Fruit fly (Drosophila melanogaster) whole organism, adult: ENCODE measurements around the gene CG12402.
A peak's percentile ranks its signal among the peaks of the same experiment; 100 is the strongest.

ENCODE experiments used
- CG11617 ChIP-seq: fragments of 200-800 bp; sonication (Bioruptor generic); optimal IDR thresholded peaks from 2 replicates; lab custom pipeline; 2017; ENCODE audit warnings: mild to moderate bottlenecking, missing biosample characterization, missing genetic modification reagents, missing genetic modification characterization
- CG12768 ChIP-seq: fragments of 200-800 bp; sonication (Bioruptor generic); optimal IDR thresholded peaks from 2 replicates; lab custom pipeline; 2017; ENCODE audit warnings: missing biosample characterization, missing genetic modification characterization, mild to moderate bottlenecking, moderate library complexity, missing genetic modification reagents
- CG14711 ChIP-seq: fragments of 200-800 bp; sonication (Bioruptor generic); optimal IDR thresholded peaks from 2 replicates; lab custom pipeline; 2018; ENCODE audit warnings: missing biosample characterization, mild to moderate bottlenecking, missing genetic modification characterization, moderate library complexity
- CG1620 ChIP-seq: fragments of 200-800 bp; sonication (Bioruptor generic); optimal IDR thresholded peaks from 2 replicates; lab custom pipeline; 2016; ENCODE audit warnings: missing biosample characterization, missing genetic modification characterization
- CG33017 ChIP-seq: fragments of 200-800 bp; sonication (Bioruptor generic); optimal IDR thresholded peaks from 2 replicates; lab custom pipeline; 2018; ENCODE audit warnings: missing biosample characterization, mild to moderate bottlenecking, missing genetic modification characterization, moderate library complexity
- CG5204 ChIP-seq: fragments of 200-800 bp; sonication (Bioruptor generic); optimal IDR thresholded peaks from 2 replicates; lab custom pipeline; 2016; ENCODE audit warnings: missing biosample characterization, missing genetic modification characterization
- CG7045 ChIP-seq: fragments of 200-800 bp; sonication (Bioruptor generic); optimal IDR thresholded peaks from 2 replicates; lab custom pipeline; 2017; ENCODE audit warnings: missing biosample characterization, mild to moderate bottlenecking, missing genetic modification characterization
- CG7101 ChIP-seq: fragments of 200-800 bp; sonication (Bioruptor generic); optimal IDR thresholded peaks from 2 replicates; lab custom pipeline; 2018; ENCODE audit warnings: missing biosample characterization, mild to moderate bottlenecking, missing genetic modification characterization, moderate library complexity
- Clk ChIP-seq: fragments of 200-800 bp; sonication (Bioruptor generic); optimal IDR thresholded peaks from 2 replicates; lab custom pipeline; 2017; ENCODE audit warnings: missing biosample characterization, missing genetic modification characterization
- Crg-1 ChIP-seq: fragments of 200-800 bp; sonication (Bioruptor generic); optimal IDR thresholded peaks from 2 replicates; lab custom pipeline; 2016; ENCODE audit warnings: missing biosample characterization, missing genetic modification characterization
- Hr96 ChIP-seq: fragments of 200-800 bp; sonication (Bioruptor generic); optimal IDR thresholded peaks from 2 replicates; lab custom pipeline; 2016; ENCODE audit warnings: missing biosample characterization, missing genetic modification characterization
- Mnt ChIP-seq: fragments of 200-800 bp; sonication (Bioruptor generic); optimal IDR thresholded peaks from 2 replicates; lab custom pipeline; 2016; ENCODE audit warnings: missing biosample characterization, mild to moderate bottlenecking, missing genetic modification characterization
- bab1 ChIP-seq: fragments of 200-800 bp; sonication (Bioruptor generic); optimal IDR thresholded peaks from 3 replicates; lab custom pipeline; 2019; ENCODE audit warnings: missing biosample characterization, mild to moderate bottlenecking, missing genetic modification characterization, moderate library complexity
- cic ChIP-seq: fragments of 200-800 bp; sonication (Bioruptor generic); optimal IDR thresholded peaks from 2 replicates; lab custom pipeline; 2017; ENCODE audit warnings: missing biosample characterization, mild to moderate bottlenecking, missing genetic modification characterization, moderate library complexity
- cnc ChIP-seq, 2 experiments: fragments of >200 bp; optimal IDR thresholded peaks; 2 replicates each; lab custom pipeline; 2017
- kay ChIP-seq: fragments of 200-800 bp; sonication (Bioruptor generic); peaks from one replicate; lab custom pipeline; 2016; ENCODE audit warnings: missing biosample characterization, missing genetic modification characterization, borderline replicate concordance
- ovo ChIP-seq: fragments of 200-800 bp; sonication (Bioruptor generic); optimal IDR thresholded peaks from 2 replicates; lab custom pipeline; 2016; ENCODE audit warnings: missing biosample characterization, missing genetic modification characterization
- pad ChIP-seq: fragments of 200-800 bp; sonication (Bioruptor generic); optimal IDR thresholded peaks from 3 replicates; lab custom pipeline; 2017; ENCODE audit warnings: missing biosample characterization, missing genetic modification characterization, mild to moderate bottlenecking, moderate library complexity, missing genetic modification reagents
- tj ChIP-seq: fragments of 200-800 bp; sonication (Bioruptor generic); optimal IDR thresholded peaks from 3 replicates; lab custom pipeline; 2017; ENCODE audit warnings: missing biosample characterization, mild to moderate bottlenecking, missing genetic modification characterization, moderate library complexity
- toe ChIP-seq: fragments of 200-800 bp; sonication (Bioruptor generic); optimal IDR thresholded peaks from 2 replicates; lab custom pipeline; 2016; ENCODE audit warnings: missing biosample characterization, missing genetic modification characterization

Gene CG12402

DNA sequence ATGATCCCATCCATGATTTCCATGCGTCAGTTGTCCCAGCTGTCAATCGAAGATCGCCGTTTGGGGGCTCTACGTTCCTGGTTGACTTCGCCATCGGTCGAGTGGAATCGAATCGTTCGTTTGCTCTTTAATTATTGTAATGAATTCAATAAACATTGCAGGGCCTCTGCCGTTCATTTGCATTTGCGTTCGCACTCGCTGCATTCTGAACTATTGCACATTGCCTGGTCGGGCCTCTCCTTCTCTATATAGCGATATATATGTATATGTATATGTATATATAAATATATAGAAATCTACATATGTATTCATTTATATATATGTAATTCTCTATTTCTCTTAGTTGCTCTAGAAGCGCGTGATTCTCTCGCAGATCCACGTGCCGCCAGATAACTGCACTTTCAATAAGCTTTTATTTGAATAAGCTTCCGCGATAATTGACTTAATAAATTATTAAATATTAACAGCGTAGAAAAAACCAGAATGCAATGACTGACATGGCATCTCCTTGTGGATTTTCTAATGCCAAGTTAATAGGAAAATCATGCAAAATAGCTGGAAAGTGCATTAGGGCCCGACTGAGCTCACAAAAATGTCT is 48.3 kb downstream of the CG12402 start:
- peak; percentile 57 for TF ChIP-seq cic
- peak; percentile 31 for TF ChIP-seq CG33017 (tag; lab: Kevin White, UChicago)
- TF ChIP-seq CG14711 (tag; lab: Kevin White, UChicago): no peak
- no peak for TF ChIP-seq Hr96 (GFP tag; lab: Kevin White, UChicago)
- TF ChIP-seq CG7045: no peak
- TF ChIP-seq bab1 (GFP tag; lab: Kevin White, UChicago): no peak
- TF ChIP-seq CG5204 (GFP tag; lab: Kevin White, UChicago): no peak
- no peak for TF ChIP-seq CG11617 (GFP tag; lab: Kevin White, UChicago)
- TF ChIP-seq ovo (GFP tag; lab: Kevin White, UChicago): peak; percentile 58
- no peak for TF ChIP-seq toe (GFP tag; lab: Kevin White, UChicago)
- TF ChIP-seq tj (GFP tag; lab: Kevin White, UChicago): no peak
- TF ChIP-seq Crg-1 (GFP tag; lab: Kevin White, UChicago): no peak
- TF ChIP-seq cnc (optimal IDR thresholded peaks at IDR 0.05; lab: Kevin White, UChicago): no peak
- no peak for TF ChIP-seq CG7101 (tag; lab: Kevin White, UChicago)
- TF ChIP-seq kay: peak; percentile 84
- TF ChIP-seq CG1620 (GFP tag; lab: Kevin White, UChicago): no peak
- TF ChIP-seq pad: no peak
- TF ChIP-seq Mnt (GFP tag; lab: Kevin White, UChicago): peak; percentile 11
- no peak for TF ChIP-seq Clk (GFP tag; lab: Kevin White, UChicago)
- peak; percentile 56 for TF ChIP-seq CG12768 (GFP tag; lab: Kevin White, UChicago)

DNA sequence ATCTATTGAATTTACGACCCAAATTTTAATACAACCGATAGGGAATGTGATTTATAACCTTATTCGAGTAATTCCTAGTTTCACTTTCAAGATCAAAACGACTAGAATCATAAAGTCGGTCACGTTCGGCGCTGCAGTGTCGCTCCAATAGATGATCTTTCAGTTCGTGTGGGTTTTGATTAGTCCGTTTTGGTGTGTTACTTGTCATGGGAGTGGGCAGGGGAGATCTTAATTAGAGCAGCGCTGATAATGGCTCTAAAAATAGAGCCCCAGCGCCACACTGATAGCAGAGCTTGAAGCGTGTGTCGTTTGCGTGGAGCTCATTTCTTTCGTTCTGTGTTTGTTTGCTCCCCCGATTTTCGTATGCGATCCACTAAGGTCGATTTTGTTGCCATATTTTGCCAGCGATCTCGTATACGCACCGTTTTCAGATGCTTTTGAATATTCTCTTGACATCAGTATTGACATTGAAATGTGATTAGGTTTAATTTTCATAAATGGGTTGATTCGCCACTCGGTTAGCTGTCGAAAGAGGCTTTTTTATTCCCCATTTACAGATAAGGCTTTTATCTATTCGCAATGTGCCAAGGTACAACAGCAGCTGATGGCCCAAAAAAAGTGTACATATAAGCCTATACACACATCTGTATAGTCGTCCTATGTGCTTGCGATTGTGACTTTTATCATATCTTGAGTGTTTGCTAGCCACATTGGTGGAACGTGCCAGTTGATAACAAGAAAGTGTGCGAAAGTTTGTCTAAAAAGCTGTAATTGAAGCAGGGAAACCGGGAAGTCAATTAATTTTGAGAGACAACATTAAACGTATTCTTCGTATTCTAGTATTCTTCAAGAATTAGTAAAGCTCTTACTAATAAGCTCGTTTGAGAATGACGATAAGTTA is 49.3 kb downstream of the CG12402 start:
- no peak for TF ChIP-seq bab1 (GFP tag; lab: Kevin White, UChicago)
- peak; percentile 36 for TF ChIP-seq cic
- TF ChIP-seq ovo (GFP tag; lab: Kevin White, UChicago): no peak
- TF ChIP-seq CG12768 (GFP tag; lab: Kevin White, UChicago): peak; percentile 5
- no peak for TF ChIP-seq pad
- TF ChIP-seq tj (GFP tag; lab: Kevin White, UChicago): peak; percentile 1
- TF ChIP-seq Mnt (GFP tag; lab: Kevin White, UChicago): peak; percentile 1

DNA sequence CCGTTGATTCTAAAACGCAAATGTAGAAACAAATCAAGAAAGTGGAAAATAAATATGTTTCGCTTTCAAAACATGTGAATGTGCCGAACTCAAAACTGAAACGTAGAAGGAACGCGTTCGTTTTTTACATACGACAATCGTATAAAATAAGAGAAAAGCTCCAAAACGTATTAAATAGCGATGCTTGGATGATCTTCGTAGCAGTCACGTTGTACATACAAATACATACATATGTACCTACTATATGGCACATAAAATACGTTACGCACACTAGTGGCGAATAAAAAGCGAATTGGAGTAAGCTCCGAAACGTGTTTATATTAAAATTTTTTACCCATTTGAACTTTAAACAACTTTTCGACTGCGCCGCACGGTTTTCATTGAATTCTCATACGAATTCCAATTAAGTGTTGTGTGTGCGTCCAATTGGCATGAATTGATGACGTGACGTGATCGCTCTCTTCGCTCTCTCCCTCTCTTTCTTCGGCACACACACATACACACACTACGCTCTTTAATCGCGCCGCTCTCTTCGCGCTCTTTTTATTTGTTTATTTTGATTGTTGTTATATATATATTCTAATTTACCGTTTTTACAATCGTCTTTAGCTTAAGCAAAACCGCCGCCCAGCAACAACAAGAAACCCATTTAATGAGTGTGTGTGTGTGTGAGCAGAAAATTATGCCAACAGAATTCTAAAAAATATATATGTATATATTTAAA is 50.8 kb downstream of the CG12402 start:
- TF ChIP-seq cic (peak; percentile 5), Crg-1 (GFP tag; lab: Kevin White, UChicago) (no peak), ovo (GFP tag; lab: Kevin White, UChicago) (peak; percentile 52), CG5204 (GFP tag; lab: Kevin White, UChicago) (no peak), CG1620 (GFP tag; lab: Kevin White, UChicago) (no peak), toe (GFP tag; lab: Kevin White, UChicago) (no peak), CG33017 (tag; lab: Kevin White, UChicago) (no peak), cnc (optimal IDR thresholded peaks at IDR 0.05; lab: Kevin White, UChicago) (no peak), kay (peak; percentile 81), CG7101 (tag; lab: Kevin White, UChicago) (no peak), Hr96 (GFP tag; lab: Kevin White, UChicago) (no peak), CG11617 (GFP tag; lab: Kevin White, UChicago) (no peak), Mnt (GFP tag; lab: Kevin White, UChicago) (peak; percentile 66), CG7045 (no peak), Clk (GFP tag; lab: Kevin White, UChicago) (no peak), tj (GFP tag; lab: Kevin White, UChicago) (no peak), pad (no peak), bab1 (GFP tag; lab: Kevin White, UChicago) (no peak), CG14711 (tag; lab: Kevin White, UChicago) (no peak), CG12768 (GFP tag; lab: Kevin White, UChicago) (no peak)

DNA sequence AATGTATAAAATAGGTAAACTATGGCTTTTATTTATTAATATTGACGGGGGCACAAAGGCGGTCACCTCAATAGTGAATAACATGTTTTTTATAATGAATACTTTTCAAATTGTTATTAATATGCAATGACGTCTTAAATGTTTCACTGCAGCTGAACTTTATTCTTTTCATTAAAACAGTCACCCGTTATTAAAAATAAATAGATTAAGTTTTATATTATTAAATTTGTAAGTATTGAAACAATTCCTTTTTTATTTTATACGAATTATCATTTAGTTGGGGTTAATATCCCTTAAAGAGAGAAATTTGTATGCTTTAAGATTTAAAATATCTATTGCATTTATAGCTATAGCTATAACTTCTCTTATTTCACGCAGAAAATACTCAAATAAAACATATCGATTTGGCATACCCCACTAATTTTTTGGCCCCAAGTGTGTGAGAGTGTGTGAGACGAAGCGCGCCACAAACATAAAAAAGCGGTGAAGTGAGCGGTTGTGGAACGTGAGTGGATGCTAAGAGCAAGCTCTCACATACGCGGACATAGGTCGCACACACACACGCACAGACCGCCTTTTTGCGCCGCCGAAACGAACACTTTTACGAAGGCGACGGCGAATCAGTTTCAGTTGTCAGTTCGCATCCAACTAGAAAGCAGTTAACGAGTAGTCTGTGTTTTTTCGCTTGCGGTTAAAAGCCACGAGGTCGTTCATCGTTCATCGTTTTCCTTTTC is 51.6 kb downstream of the CG12402 start, which contains the start of gene foxo:
Gene foxo, plus strand, starts transcription at position 626 of the 734 bp plus-strand sequence.
- TF ChIP-seq CG7101 (tag; lab: Kevin White, UChicago) (peak; percentile 66), kay (peak; percentile 77), ovo (GFP tag; lab: Kevin White, UChicago) (no peak), CG14711 (tag; lab: Kevin White, UChicago) (peak; percentile 73), Mnt (GFP tag; lab: Kevin White, UChicago) (peak; percentile 99), CG12768 (GFP tag; lab: Kevin White, UChicago) (peak; percentile 57), cic (peak; percentile 71), bab1 (GFP tag; lab: Kevin White, UChicago) (peak; percentile 66), CG1620 (GFP tag; lab: Kevin White, UChicago) (peak; percentile 20), Crg-1 (GFP tag; lab: Kevin White, UChicago) (no peak), cnc (optimal IDR thresholded peaks at IDR 0.05; lab: Kevin White, UChicago) (no peak), CG33017 (tag; lab: Kevin White, UChicago) (peak; percentile 80), Hr96 (GFP tag; lab: Kevin White, UChicago) (no peak), Clk (GFP tag; lab: Kevin White, UChicago) (no peak), CG11617 (GFP tag; lab: Kevin White, UChicago) (peak; percentile 84), pad (peak; percentile 28), tj (GFP tag; lab: Kevin White, UChicago) (no peak), CG7045 (peak; percentile 58), CG5204 (GFP tag; lab: Kevin White, UChicago) (peak; percentile 48), toe (GFP tag; lab: Kevin White, UChicago) (peak; percentile 24)
